Fruit fly (Drosophila melanogaster) whole organism, embryonic: ENCODE data around the gene ldbr.

Source experiments
- Atf-2 ChIP-seq: fragments of 200-800 bp; sonication (Bioruptor generic); optimal IDR thresholded peaks from 2 replicates; lab custom pipeline; 2016; ENCODE audit warnings: missing biosample characterization, missing genetic modification characterization
- CG10462 ChIP-seq: fragments of 200-800 bp; sonication (Bioruptor generic); optimal IDR thresholded peaks from 2 replicates; lab custom pipeline; 2016; ENCODE audit warnings: missing biosample characterization, missing genetic modification characterization
- CG10959 ChIP-seq: fragments of 200-800 bp; sonication (Bioruptor generic); IDR thresholded peaks from 2 replicates; pipeline ENCODE4 v1.3.6; 2022; ENCODE audit warnings: missing biosample characterization, missing genetic modification characterization
- CG10979 ChIP-seq: fragments of 200-800 bp; sonication (Bioruptor generic); optimal IDR thresholded peaks from 2 replicates; lab custom pipeline; 2018; ENCODE audit warnings: missing biosample characterization, mild to moderate bottlenecking, missing genetic modification characterization, moderate library complexity
- CG12659 ChIP-seq: fragments of 200-800 bp; sonication (Bioruptor generic); optimal IDR thresholded peaks from 3 replicates; lab custom pipeline; 2017; ENCODE audit warnings: mild to moderate bottlenecking, missing biosample characterization, missing genetic modification reagents, missing genetic modification characterization
- CG13894 ChIP-seq: fragments of 200-800 bp; sonication (Bioruptor generic); optimal IDR thresholded peaks from 3 replicates; lab custom pipeline; 2018; ENCODE audit warnings: missing biosample characterization, mild to moderate bottlenecking, missing genetic modification characterization, moderate library complexity
- CG14710 ChIP-seq: fragments of 200-800 bp; sonication (Bioruptor generic); optimal IDR thresholded peaks from 3 replicates; lab custom pipeline; 2019; ENCODE audit warnings: missing biosample characterization, mild to moderate bottlenecking, missing genetic modification characterization, moderate library complexity
- CG1647 ChIP-seq: fragments of 200-800 bp; sonication (Bioruptor generic); optimal IDR thresholded peaks from 3 replicates; lab custom pipeline; 2016; ENCODE audit warnings: missing biosample characterization, missing genetic modification characterization
- CG17186 ChIP-seq: fragments of 200-800 bp; sonication (Bioruptor generic); optimal IDR thresholded peaks from 3 replicates; lab custom pipeline; 2017; ENCODE audit warnings: missing biosample characterization, missing genetic modification reagents, missing genetic modification characterization
- CG18262 ChIP-seq: fragments of 200-800 bp; optimal IDR thresholded peaks from 3 replicates; lab custom pipeline; 2019; ENCODE audit warnings: missing biosample characterization, mild to moderate bottlenecking, missing genetic modification characterization, moderate library complexity
- CG2889 ChIP-seq: fragments of 200-800 bp; sonication (Bioruptor generic); IDR thresholded peaks from 3 replicates; pipeline ENCODE4 v1.3.6; 2022; ENCODE audit warnings: missing biosample characterization, missing genetic modification characterization
- CG4730 ChIP-seq: fragments of 200-800 bp; sonication (Bioruptor generic); IDR thresholded peaks from 2 replicates; pipeline ENCODE4 v1.3.6; 2022; ENCODE audit warnings: missing biosample characterization, missing genetic modification characterization
- CG6175 ChIP-seq: fragments of 200-800 bp; sonication (Bioruptor generic); IDR thresholded peaks from 3 replicates; pipeline ENCODE4 v1.3.6; 2022; ENCODE audit warnings: missing biosample characterization, missing genetic modification characterization
- CG6683 ChIP-seq: fragments of 200-800 bp; sonication (Bioruptor generic); optimal IDR thresholded peaks from 2 replicates; lab custom pipeline; 2017; ENCODE audit warnings: missing biosample characterization, mild to moderate bottlenecking, missing genetic modification characterization, missing genetic modification reagents
- CG6689 ChIP-seq: fragments of 200-800 bp; sonication (Bioruptor generic); IDR thresholded peaks from 2 replicates; pipeline ENCODE4 v1.3.6; 2022; ENCODE audit warnings: missing biosample characterization, missing genetic modification characterization
- CG6765 ChIP-seq: fragments of 200-800 bp; sonication (Bioruptor generic); optimal IDR thresholded peaks from 3 replicates; lab custom pipeline; 2017; ENCODE audit warnings: missing biosample characterization, mild to moderate bottlenecking, missing genetic modification characterization
- CG7271 ChIP-seq: fragments of 200-800 bp; sonication (Bioruptor generic); optimal IDR thresholded peaks from 2 replicates; lab custom pipeline; 2018; ENCODE audit warnings: missing biosample characterization, mild to moderate bottlenecking, missing genetic modification characterization, moderate library complexity
- CG8944 ChIP-seq: fragments of 200-800 bp; sonication (Bioruptor generic); optimal IDR thresholded peaks from 3 replicates; lab custom pipeline; 2016; ENCODE audit warnings: missing biosample characterization, missing genetic modification characterization
- D ChIP-seq, 2 experiments: fragments of 200-800 bp in 1 of 2; fragments of >200 bp in 1 of 2; sonication (Bioruptor generic) in 1 of 2; optimal IDR thresholded peaks; 2 replicates in 1 of 2; 3 replicates in 1 of 2; lab custom pipeline; 2017; ENCODE audit warnings: mild to moderate bottlenecking in 1 of 2, missing biosample characterization in 1 of 2, missing genetic modification characterization in 1 of 2, missing genetic modification reagents in 1 of 2
- Dfd ChIP-seq, 2 experiments: fragments of >200 bp; optimal IDR thresholded peaks; 2 replicates each; lab custom pipeline; 2017; ENCODE audit warnings: missing biosample characterization in 2 of 2, missing genetic modification characterization in 2 of 2
- Dll ChIP-seq: fragments of 200-800 bp; sonication (Bioruptor generic); IDR thresholded peaks from 4 replicates; pipeline ENCODE4 v1.3.6; 2022; ENCODE audit warnings: missing biosample characterization, missing genetic modification characterization; ENCODE audit not compliant: partially characterized antibody
- E2f2 ChIP-seq: fragments of 200-800 bp; sonication (Bioruptor generic); IDR thresholded peaks from 2 replicates; pipeline ENCODE4 v1.3.6; 2022; ENCODE audit warnings: missing biosample characterization, missing genetic modification characterization
- Ets65A ChIP-seq: fragments of 200-800 bp; sonication (Bioruptor generic); peaks from one replicate; lab custom pipeline; 2016; ENCODE audit warnings: missing biosample characterization, missing genetic modification characterization
- GATAe ChIP-seq: fragments of 200-800 bp; sonication (Bioruptor generic); conservative IDR thresholded peaks from 2 replicates; pipeline ENCODE4 v1.3.6; 2022; ENCODE audit warnings: missing biosample characterization, missing genetic modification characterization
- Hr3 ChIP-seq: fragments of 200-800 bp; sonication (Bioruptor generic); optimal IDR thresholded peaks from 3 replicates; lab custom pipeline; 2016; ENCODE audit warnings: missing biosample characterization, missing genetic modification characterization
- Lpt ChIP-seq: fragments of >200 bp; optimal IDR thresholded peaks from 2 replicates; lab custom pipeline; 2018; ENCODE audit warnings: missing biosample characterization, missing genetic modification characterization
- NfI ChIP-seq: fragments of 200-800 bp; sonication (Bioruptor generic); optimal IDR thresholded peaks from 3 replicates; lab custom pipeline; 2018; ENCODE audit warnings: missing biosample characterization, mild to moderate bottlenecking, missing genetic modification characterization, moderate library complexity
- Opbp ChIP-seq: fragments of 200-800 bp; sonication (Bioruptor generic); IDR thresholded peaks from 3 replicates; pipeline ENCODE4 v1.3.6; 2022; ENCODE audit warnings: missing biosample characterization, missing genetic modification characterization; ENCODE audit not compliant: partially characterized antibody
- PHDP ChIP-seq: fragments of 200-800 bp; sonication (Bioruptor generic); optimal IDR thresholded peaks from 3 replicates; lab custom pipeline; 2018; ENCODE audit warnings: missing biosample characterization, mild to moderate bottlenecking, missing genetic modification characterization, moderate library complexity
- Trl ChIP-seq, 3 experiments: fragments of >200 bp in 2 of 3; fragments of 200-800 bp in 1 of 3; sonication (Bioruptor generic) in 1 of 3; optimal IDR thresholded peaks; 2 replicates in 1 of 3; 3 replicates in 2 of 3; lab custom pipeline; 2016 to 2017; ENCODE audit warnings: missing biosample characterization in 1 of 3, missing genetic modification characterization in 1 of 3
- aop ChIP-seq: fragments of 200-800 bp; sonication (Bioruptor generic); IDR thresholded peaks from 2 replicates; pipeline ENCODE4 v1.3.6; 2022; ENCODE audit warnings: missing biosample characterization, missing genetic modification characterization
- cwo ChIP-seq: fragments of 200-800 bp; sonication (Bioruptor generic); optimal IDR thresholded peaks from 3 replicates; lab custom pipeline; 2017; ENCODE audit warnings: missing biosample characterization, missing genetic modification characterization, mild to moderate bottlenecking, moderate library complexity, missing genetic modification reagents
- dan ChIP-seq: fragments of 200-800 bp; sonication (Bioruptor generic); IDR thresholded peaks from 2 replicates; pipeline ENCODE4 v1.3.6; 2022; ENCODE audit warnings: missing biosample characterization, missing genetic modification characterization
- disco-r ChIP-seq: fragments of 200-800 bp; sonication (Bioruptor generic); optimal IDR thresholded peaks from 2 replicates; lab custom pipeline; 2016; ENCODE audit warnings: missing biosample characterization, missing genetic modification characterization
- dmrt11E ChIP-seq: fragments of 200-800 bp; sonication (Bioruptor generic); optimal IDR thresholded peaks from 3 replicates; lab custom pipeline; 2018; ENCODE audit warnings: missing biosample characterization, mild to moderate bottlenecking, missing genetic modification characterization, moderate library complexity
- dmrt99B ChIP-seq: fragments of 200-800 bp; sonication (Bioruptor generic); optimal IDR thresholded peaks from 2 replicates; lab custom pipeline; 2018; ENCODE audit warnings: missing biosample characterization, mild to moderate bottlenecking, missing genetic modification characterization, moderate library complexity
- dysf ChIP-seq: fragments of 200-800 bp; sonication (Bioruptor generic); IDR thresholded peaks from 3 replicates; pipeline ENCODE4 v1.3.6; 2022; ENCODE audit warnings: missing biosample characterization, missing genetic modification characterization
- ems ChIP-seq: fragments of 200-800 bp; sonication (Bioruptor generic); optimal IDR thresholded peaks from 3 replicates; lab custom pipeline; 2016; ENCODE audit warnings: missing biosample characterization, missing genetic modification characterization
- en ChIP-seq: fragments of 200-800 bp; sonication (Bioruptor generic); optimal IDR thresholded peaks from 2 replicates; lab custom pipeline; 2016; ENCODE audit warnings: missing biosample characterization, missing genetic modification characterization
- eve ChIP-seq, 2 experiments: fragments of >200 bp; optimal IDR thresholded peaks; 2 replicates each; lab custom pipeline; 2017; ENCODE audit warnings: missing biosample characterization in 2 of 2, missing genetic modification characterization in 2 of 2
- gt ChIP-seq: fragments of 200-800 bp; sonication (Bioruptor generic); IDR thresholded peaks from 2 replicates; pipeline ENCODE4 v1.3.6; 2022; ENCODE audit warnings: missing biosample characterization, missing genetic modification characterization
- hb ChIP-seq: fragments of 200-800 bp; sonication (Bioruptor generic); IDR thresholded peaks from 3 replicates; pipeline ENCODE4 v1.3.6; 2022; ENCODE audit warnings: missing biosample characterization, missing genetic modification characterization; ENCODE audit not compliant: partially characterized antibody
- ken ChIP-seq: fragments of 200-800 bp; sonication (Bioruptor generic); IDR thresholded peaks from 3 replicates; pipeline ENCODE4 v1.3.6; 2022; ENCODE audit warnings: missing biosample characterization, missing genetic modification characterization
- maf-S ChIP-seq: fragments of 200-800 bp; sonication (Bioruptor generic); optimal IDR thresholded peaks from 2 replicates; lab custom pipeline; 2016; ENCODE audit warnings: missing biosample characterization, missing genetic modification characterization
- pan ChIP-seq, 4 experiments: fragments of >200 bp in 3 of 4; fragments of 200-800 bp in 1 of 4; sonication (Bioruptor generic) in 1 of 4; optimal IDR thresholded peaks in 3 of 4; IDR thresholded peaks in 1 of 4; 2 replicates each; pipeline versions ENCODE4 v1.3.6 to Lab custom; 2017 to 2022; ENCODE audit warnings: missing biosample characterization in 2 of 4, missing genetic modification characterization in 2 of 4, mixed read lengths in 1 of 4
- pum ChIP-seq: fragments of 200-800 bp; sonication (Bioruptor generic); optimal IDR thresholded peaks from 2 replicates; lab custom pipeline; 2016; ENCODE audit warnings: missing biosample characterization, missing genetic modification characterization
- sc ChIP-seq, 3 experiments: fragments of >200 bp in 2 of 3; fragments of 200-800 bp in 1 of 3; sonication (Bioruptor generic) in 1 of 3; optimal IDR thresholded peaks; 2 replicates in 2 of 3; 3 replicates in 1 of 3; lab custom pipeline; 2017; ENCODE audit warnings: mild to moderate bottlenecking in 1 of 3, missing biosample characterization in 1 of 3, missing genetic modification characterization in 1 of 3, missing genetic modification reagents in 1 of 3
- unc-4 ChIP-seq: fragments of 200-800 bp; sonication (Bioruptor generic); IDR thresholded peaks from 2 replicates; pipeline ENCODE4 v1.3.6; 2022; ENCODE audit warnings: missing biosample characterization, missing genetic modification characterization; ENCODE audit not compliant: partially characterized antibody
- wek ChIP-seq: fragments of 200-800 bp; sonication (Bioruptor generic); optimal IDR thresholded peaks from 3 replicates; lab custom pipeline; 2018; ENCODE audit warnings: missing biosample characterization, mild to moderate bottlenecking, missing genetic modification characterization, moderate library complexity

The ldbr gene

DNA sequence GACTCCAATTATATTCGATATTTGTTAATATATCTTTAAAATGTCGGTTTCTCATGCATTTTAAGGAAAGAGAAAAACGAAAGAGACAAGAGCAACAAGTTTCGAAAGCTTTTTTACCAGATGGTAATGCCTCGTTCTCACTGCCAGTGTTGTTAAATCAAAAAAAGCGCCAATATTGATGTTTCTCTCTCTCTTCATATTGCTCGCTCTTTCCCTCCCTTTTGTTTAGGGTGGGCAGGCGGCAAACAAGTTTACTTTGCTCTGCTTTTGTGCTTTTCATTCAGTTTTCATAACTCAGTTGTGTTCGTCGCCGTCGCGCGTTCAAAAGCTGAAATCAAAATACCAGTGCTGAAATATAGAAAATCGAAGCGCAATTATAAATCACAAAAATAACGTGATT lies 39.8 kb upstream of the ldbr start (continued):
- TF ChIP-seq sc (optimal IDR thresholded peaks at IDR 0.05; lab: Kevin White, UChicago) (no peak), sc (GFP tag; optimal IDR thresholded peaks at IDR 0.05; lab: Kevin White, UChicago) (no peak), CG10979 (tag; lab: Kevin White, UChicago) (no peak), gt (no peak), GATAe (no peak), CG18262 (tag; lab: Kevin White, UChicago) (no peak), Dfd (GFP tag; optimal IDR thresholded peaks at IDR 0.05; lab: Kevin White, UChicago) (no peak), dysf (no peak), eve (GFP tag; optimal IDR thresholded peaks at IDR 0.05; lab: Kevin White, UChicago) (peak in 1 of 2 experiments; percentile 60), en (GFP tag; lab: Kevin White, UChicago) (no peak), CG6689 (GFP tag; lab: Robert Waterston, UW) (peak; percentile 31; the same call in 1 of the 2 replicates), PHDP (tag; lab: Kevin White, UChicago) (peak; percentile 53), CG13894 (peak; percentile 60), CG12659 (GFP tag; lab: Kevin White, UChicago) (peak; percentile 44), pan (optimal IDR thresholded peaks at IDR 0.05; lab: Kevin White, UChicago) (no peak), pan (GFP tag; optimal IDR thresholded peaks at IDR 0.05 in 1 of 2, IDR thresholded peaks at IDR 0.05 in 1 of 2) (no peak), CG14710 (tag; lab: Kevin White, UChicago) (no peak), NfI (GFP tag; lab: Kevin White, UChicago) (peak; percentile 45), CG1647 (no peak), Hr3 (no peak), unc-4 (GFP tag; lab: Robert Waterston, UW) (peak; percentile 51; the same call in 1 of the 2 replicates), aop (GFP tag; lab: Robert Waterston, UW) (no peak), CG2889 (GFP tag; lab: Robert Waterston, UW) (no peak), pum (GFP tag; lab: Kevin White, UChicago) (no peak), Trl (optimal IDR thresholded peaks at IDR 0.05; lab: Kevin White, UChicago) (peak; percentile 85 to 95), Trl (GFP tag; optimal IDR thresholded peaks at IDR 0.05; lab: Kevin White, UChicago) (peak; percentile 64), hb (GFP tag; lab: Robert Waterston, UW) (no peak), Opbp (GFP tag; lab: Robert Waterston, UW) (no peak), Dll (GFP tag; lab: Robert Waterston, UW) (peak; percentile 48; the same call in 1 of the 4 replicates), CG10959 (no peak), Lpt (no peak), dan (GFP tag; lab: Robert Waterston, UW) (no peak), dmrt11E (tag; lab: Kevin White, UChicago) (no peak), ken (GFP tag; lab: Robert Waterston, UW) (no peak), CG6765 (GFP tag; lab: Kevin White, UChicago) (peak; percentile 66), Ets65A (GFP tag; lab: Kevin White, UChicago) (no peak), CG6175 (GFP tag; lab: Robert Waterston, UW) (no peak), CG8944 (GFP tag; lab: Kevin White, UChicago) (no peak), D (optimal IDR thresholded peaks at IDR 0.05; lab: Kevin White, UChicago) (no peak), D (GFP tag; optimal IDR thresholded peaks at IDR 0.05; lab: Kevin White, UChicago) (no peak), CG7271 (no peak), ems (GFP tag; lab: Kevin White, UChicago) (peak; percentile 6), disco-r (GFP tag; lab: Kevin White, UChicago) (no peak), maf-S (GFP tag; lab: Kevin White, UChicago) (no peak), CG4730 (GFP tag; lab: Robert Waterston, UW) (no peak), E2f2 (GFP tag; lab: Robert Waterston, UW) (peak; percentile 57), Atf-2 (GFP tag; lab: Kevin White, UChicago) (no peak), CG10462 (GFP tag; lab: Kevin White, UChicago) (no peak), CG6683 (GFP tag; lab: Kevin White, UChicago) (no peak), wek (peak; percentile 53), dmrt99B (tag; lab: Kevin White, UChicago) (peak; percentile 40), CG17186 (no peak), cwo (GFP tag; lab: Kevin White, UChicago) (peak; percentile 41)
